Worm (Caenorhabditis elegans) whole organism, early embryonic: Measurements from ENCODE around the gene T22B2.1.

Experiments used
- B0310.2 ChIP-seq: sonication (generic microtip); optimal IDR thresholded peaks from 2 replicates; lab custom pipeline; 2016; ENCODE audit warnings: mild to moderate bottlenecking, missing genetic modification characterization, missing compliant biosample characterization
- F13C5.2 ChIP-seq: sonication (generic microtip); optimal IDR thresholded peaks from 2 replicates; lab custom pipeline; 2017; ENCODE audit warnings: mild to moderate bottlenecking, missing genetic modification characterization, inconsistent platforms, missing compliant biosample characterization
- ama-1 ChIP-seq: fragments of 150-350 bp; optimal IDR thresholded peaks from 2 replicates; lab custom pipeline; 2014
- flt-1 ChIP-seq: fragments of 200-800 bp; sonication (Bioruptor generic); IDR thresholded peaks from 2 replicates; pipeline ENCODE4 v1.3.6; 2022; ENCODE audit warnings: missing genetic modification characterization, missing compliant biosample characterization
- hmbx-1 ChIP-seq: sonication (generic microtip); optimal IDR thresholded peaks from 2 replicates; lab custom pipeline; 2016; ENCODE audit warnings: mild to moderate bottlenecking, missing genetic modification characterization, missing compliant biosample characterization
- hmg-4 ChIP-seq: fragments of 200-800 bp; sonication (Bioruptor generic); optimal IDR thresholded peaks from 2 replicates; lab custom pipeline; 2018; ENCODE audit warnings: mild to moderate bottlenecking, missing genetic modification characterization, missing compliant biosample characterization
- scrt-1 ChIP-seq: fragments of 200-800 bp; sonication (Bioruptor generic); IDR thresholded peaks from 2 replicates; pipeline ENCODE4 v1.3.6; 2022; ENCODE audit warnings: missing genetic modification characterization, missing compliant biosample characterization
- tbx-11 ChIP-seq: fragments of 200-800 bp; sonication (Bioruptor generic); IDR thresholded peaks from 2 replicates; pipeline ENCODE4 v1.3.6; 2022; ENCODE audit warnings: missing genetic modification characterization, missing compliant biosample characterization
- tbx-37 ChIP-seq: fragments of 200-800 bp; sonication (Bioruptor generic); conservative IDR thresholded peaks from 2 replicates; pipeline ENCODE4 v1.3.6; 2022; ENCODE audit warnings: missing genetic modification reagents, missing genetic modification characterization, missing compliant biosample characterization
- tra-4 ChIP-seq: sonication (generic microtip); optimal IDR thresholded peaks from 2 replicates; lab custom pipeline; 2017; ENCODE audit warnings: missing genetic modification characterization, missing compliant biosample characterization

DNA sequence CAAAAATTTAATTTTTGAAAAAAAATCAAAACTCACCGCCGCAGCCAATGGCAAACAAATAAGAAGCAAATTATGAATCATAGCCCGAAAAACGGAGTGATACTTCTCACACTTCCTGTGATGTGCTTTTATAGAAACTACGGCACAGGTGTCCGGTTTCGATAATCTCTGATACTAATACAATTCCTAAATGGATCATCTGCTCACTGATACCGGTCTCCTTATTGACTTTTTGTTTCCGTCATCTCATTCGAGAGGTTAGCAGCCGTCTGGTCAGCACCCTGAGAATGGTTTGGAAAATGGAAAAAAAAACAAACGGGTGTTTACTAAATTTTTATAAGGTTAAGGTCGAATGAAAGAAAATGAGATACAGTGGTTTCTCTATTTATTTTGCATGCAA, 10.1 kb upstream of the T22B2.1 start, which contains the start of gene idpp-9:
- TF ChIP-seq flt-1 (GFP tag; lab: Robert Waterston, UW) (no peak), tra-4 (tag; lab: Kevin White, UChicago) (no peak), hmbx-1 (tag; lab: Kevin White, UChicago) (no peak), F13C5.2 (tag; lab: Kevin White, UChicago) (no peak), ama-1 (lab: Kevin White, UChicago) (no peak), B0310.2 (no peak), hmg-4 (GFP tag; lab: Kevin White, UChicago) (no peak), tbx-11 (no peak), scrt-1 (GFP tag; lab: Robert Waterston, UW) (no peak), tbx-37 (GFP tag; lab: Robert Waterston, UW) (no peak)
